Fruit fly (Drosophila melanogaster): Measurements from ENCODE around the gene Cyp4d20.
A peak's percentile ranks its signal among the peaks of the same experiment; 100 is the strongest.

The Cyp4d20 gene

DNA sequence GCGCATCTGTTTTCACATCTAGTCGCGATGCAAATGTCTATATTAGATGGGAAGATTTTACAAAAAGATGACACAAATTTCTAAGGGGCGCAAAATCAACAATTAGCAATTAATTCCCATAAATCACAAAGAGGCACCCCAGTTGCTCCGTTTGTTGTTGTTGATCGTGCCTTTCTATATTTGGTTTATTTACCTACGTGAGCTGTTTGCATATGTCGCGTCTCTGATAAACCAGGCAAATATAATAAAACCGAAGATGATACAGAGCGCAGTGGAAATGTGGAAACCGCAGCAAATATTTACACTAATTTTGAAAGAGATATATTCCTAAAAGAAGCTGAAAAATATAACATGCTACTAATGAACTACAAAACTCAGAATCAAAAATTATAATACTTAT is 11.2 kb upstream of the Cyp4d20 start:
- TF ChIP-seq CG7045 (GFP tag; optimal IDR thresholded peaks at IDR 0.05): peak; percentile 80
- no peak for TF ChIP-seq Clk (GFP tag; optimal IDR thresholded peaks at IDR 0.05)
- TF ChIP-seq Crg-1 (GFP tag; optimal IDR thresholded peaks at IDR 0.05): no peak
- TF ChIP-seq CG7101 (tag; optimal IDR thresholded peaks at IDR 0.05): no peak
- TF ChIP-seq CG33017 (tag; optimal IDR thresholded peaks at IDR 0.05): no peak
- no peak for TF ChIP-seq tj (GFP tag; optimal IDR thresholded peaks at IDR 0.05)
- TF ChIP-seq kay (GFP tag; ENCODE audit: borderline replicate concordance): peak; percentile 72
- TF ChIP-seq pad (GFP tag; optimal IDR thresholded peaks at IDR 0.05): no peak
- no peak for TF ChIP-seq CG1620 (GFP tag; optimal IDR thresholded peaks at IDR 0.05)
- TF ChIP-seq Mnt (GFP tag; optimal IDR thresholded peaks at IDR 0.05): no peak
- no peak for TF ChIP-seq CG11617 (GFP tag; optimal IDR thresholded peaks at IDR 0.05)
- TF ChIP-seq CG12768 (GFP tag; optimal IDR thresholded peaks at IDR 0.05): peak; percentile 11

DNA sequence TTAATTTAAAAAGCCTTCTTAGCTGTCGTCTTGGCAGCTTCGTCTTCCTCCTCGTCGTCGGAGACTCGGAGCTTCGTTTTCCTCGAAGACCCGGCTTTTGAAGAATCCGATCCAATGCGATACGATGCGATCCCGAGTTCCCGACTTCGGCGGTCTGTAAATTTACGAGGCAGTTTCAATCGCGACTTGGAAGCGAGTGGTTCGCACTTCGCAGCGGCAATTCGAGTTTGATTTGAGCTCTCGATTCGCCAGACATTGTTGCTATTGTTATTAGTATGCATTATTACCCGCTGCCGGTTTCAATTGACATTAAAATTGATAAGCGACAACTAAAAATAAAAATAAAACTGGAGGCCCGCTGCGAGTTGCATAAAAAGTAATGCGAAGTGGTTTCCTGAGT is 10.4 kb upstream of the Cyp4d20 start, which contains the start of gene CG1146:
CG1146 (plus strand) TSS at position 171 of the 400 bp plus-strand sequence.
- TF ChIP-seq toe (GFP tag; optimal IDR thresholded peaks at IDR 0.05): no peak
- peak; percentile 7 for TF ChIP-seq CG12768 (GFP tag; optimal IDR thresholded peaks at IDR 0.05)
- TF ChIP-seq Clk (GFP tag; optimal IDR thresholded peaks at IDR 0.05): no peak
- TF ChIP-seq Crg-1 (GFP tag; optimal IDR thresholded peaks at IDR 0.05): no peak
- no peak for TF ChIP-seq cnc (optimal IDR thresholded peaks at IDR 0.05)

DNA sequence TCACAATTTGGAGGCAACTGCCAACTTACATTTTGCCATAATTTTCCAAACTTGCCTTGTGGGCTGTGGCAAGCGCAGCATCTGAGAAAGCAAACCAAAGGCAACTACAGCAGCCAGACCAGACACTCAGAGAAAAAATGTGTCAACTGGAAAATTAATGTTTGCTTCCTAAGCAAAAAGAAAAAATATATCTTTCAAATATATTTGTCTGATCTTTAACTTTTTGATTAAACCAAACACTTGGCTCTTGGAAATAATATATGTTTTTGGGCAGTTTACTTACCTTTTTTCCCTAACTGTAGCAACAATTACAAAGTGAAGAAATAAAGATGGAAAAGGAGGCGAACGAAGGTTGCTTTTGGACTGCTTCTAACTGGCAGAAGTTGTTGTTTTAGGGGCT is 9.0 kb upstream of the Cyp4d20 start:
- no peak for TF ChIP-seq kay (GFP tag; ENCODE audit: borderline replicate concordance)
- no peak for TF ChIP-seq CG12768 (GFP tag; optimal IDR thresholded peaks at IDR 0.05)
- TF ChIP-seq CG7045 (GFP tag; optimal IDR thresholded peaks at IDR 0.05): no peak
- no peak for TF ChIP-seq Clk (GFP tag; optimal IDR thresholded peaks at IDR 0.05)
- TF ChIP-seq CG7101 (tag; optimal IDR thresholded peaks at IDR 0.05): no peak
- no peak for TF ChIP-seq CG1620 (GFP tag; optimal IDR thresholded peaks at IDR 0.05)
- no peak for TF ChIP-seq CG33017 (tag; optimal IDR thresholded peaks at IDR 0.05)
- TF ChIP-seq CG11617 (GFP tag; optimal IDR thresholded peaks at IDR 0.05): no peak
- no peak for TF ChIP-seq pad (GFP tag; optimal IDR thresholded peaks at IDR 0.05)
- TF ChIP-seq toe (GFP tag; optimal IDR thresholded peaks at IDR 0.05): no peak
- TF ChIP-seq cic (GFP tag; optimal IDR thresholded peaks at IDR 0.05): no peak
- TF ChIP-seq Hr96 (GFP tag; optimal IDR thresholded peaks at IDR 0.05): no peak
- no peak for TF ChIP-seq CG14711 (tag; optimal IDR thresholded peaks at IDR 0.05)
- TF ChIP-seq tj (GFP tag; optimal IDR thresholded peaks at IDR 0.05): no peak
- TF ChIP-seq Crg-1 (GFP tag; optimal IDR thresholded peaks at IDR 0.05): no peak
- TF ChIP-seq ovo (GFP tag; optimal IDR thresholded peaks at IDR 0.05): no peak

DNA sequence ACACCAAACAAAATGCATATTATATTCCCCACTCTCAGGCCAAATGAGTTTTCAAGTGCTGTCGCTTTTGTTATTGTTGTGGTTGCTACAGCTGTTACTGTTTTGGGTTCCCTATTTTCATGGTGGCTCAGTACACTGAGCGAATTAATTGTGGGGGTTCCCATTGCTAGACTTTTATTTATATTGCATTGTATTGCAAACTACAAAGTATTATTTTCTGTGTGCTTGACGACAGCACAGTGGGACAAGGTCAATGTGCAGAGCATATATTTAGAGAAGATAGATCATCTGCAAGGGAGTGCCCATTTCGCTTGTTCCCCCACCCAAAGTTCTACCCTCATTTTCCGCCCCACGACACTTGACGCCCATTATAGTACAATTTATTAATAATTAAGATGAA is 8.2 kb upstream of the Cyp4d20 start:
- TF ChIP-seq Crg-1 (GFP tag; optimal IDR thresholded peaks at IDR 0.05) (no peak), pad (GFP tag; optimal IDR thresholded peaks at IDR 0.05) (no peak), Clk (GFP tag; optimal IDR thresholded peaks at IDR 0.05) (no peak), ovo (GFP tag; optimal IDR thresholded peaks at IDR 0.05) (no peak), CG7101 (tag; optimal IDR thresholded peaks at IDR 0.05) (no peak), tj (GFP tag; optimal IDR thresholded peaks at IDR 0.05) (no peak), bab1 (GFP tag; optimal IDR thresholded peaks at IDR 0.05) (no peak), toe (GFP tag; optimal IDR thresholded peaks at IDR 0.05) (no peak), Mnt (GFP tag; optimal IDR thresholded peaks at IDR 0.05) (no peak), CG14711 (tag; optimal IDR thresholded peaks at IDR 0.05) (no peak), CG12768 (GFP tag; optimal IDR thresholded peaks at IDR 0.05) (no peak), CG1620 (GFP tag; optimal IDR thresholded peaks at IDR 0.05) (no peak), cnc (optimal IDR thresholded peaks at IDR 0.05) (no peak), Hr96 (GFP tag; optimal IDR thresholded peaks at IDR 0.05) (no peak), CG11617 (GFP tag; optimal IDR thresholded peaks at IDR 0.05) (no peak), CG33017 (tag; optimal IDR thresholded peaks at IDR 0.05) (no peak), kay (GFP tag; ENCODE audit: borderline replicate concordance) (no peak), cic (GFP tag; optimal IDR thresholded peaks at IDR 0.05) (no peak), CG5204 (GFP tag; optimal IDR thresholded peaks at IDR 0.05) (no peak)

DNA sequence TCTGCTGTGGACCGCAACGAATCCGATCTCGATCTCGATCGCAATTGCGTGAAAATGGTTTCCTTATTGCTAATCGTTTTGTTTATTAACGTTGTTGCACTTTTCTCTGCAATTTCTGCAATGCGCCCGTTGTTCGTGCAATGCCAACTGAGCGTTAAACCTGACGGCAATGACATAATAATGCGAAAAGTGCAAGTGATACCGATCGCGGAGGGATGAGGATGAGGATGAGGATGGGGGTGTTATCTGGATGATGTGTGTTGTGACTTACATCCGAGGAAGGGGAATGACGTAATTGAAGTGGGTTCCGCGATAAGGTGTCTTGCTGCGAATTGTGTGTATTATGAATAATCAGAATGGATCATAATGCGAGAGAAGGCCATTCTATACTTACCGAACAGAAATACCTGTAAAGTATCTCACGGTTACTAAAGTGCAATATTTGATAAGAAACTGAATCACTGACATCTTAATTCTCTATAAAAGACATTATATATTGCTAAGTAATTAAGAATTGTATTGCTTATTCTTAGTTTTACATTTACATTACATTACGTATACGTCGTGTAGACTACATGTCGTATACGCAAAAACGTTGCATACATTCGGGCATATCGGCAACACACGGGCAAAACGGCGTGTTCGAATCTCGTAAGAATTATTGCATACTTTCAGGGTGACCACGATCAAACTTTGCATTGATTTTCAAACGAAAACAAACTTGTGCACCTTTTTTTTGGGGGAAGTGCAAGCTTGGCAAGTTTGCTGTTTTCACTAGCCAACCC is 7.3 kb upstream of the Cyp4d20 start:
- TF ChIP-seq CG7045 (GFP tag; optimal IDR thresholded peaks at IDR 0.05): no peak
- no peak for TF ChIP-seq kay (GFP tag; ENCODE audit: borderline replicate concordance)
- peak; percentile 47 for TF ChIP-seq bab1 (GFP tag; optimal IDR thresholded peaks at IDR 0.05)
- no peak for TF ChIP-seq cnc (optimal IDR thresholded peaks at IDR 0.05)

DNA sequence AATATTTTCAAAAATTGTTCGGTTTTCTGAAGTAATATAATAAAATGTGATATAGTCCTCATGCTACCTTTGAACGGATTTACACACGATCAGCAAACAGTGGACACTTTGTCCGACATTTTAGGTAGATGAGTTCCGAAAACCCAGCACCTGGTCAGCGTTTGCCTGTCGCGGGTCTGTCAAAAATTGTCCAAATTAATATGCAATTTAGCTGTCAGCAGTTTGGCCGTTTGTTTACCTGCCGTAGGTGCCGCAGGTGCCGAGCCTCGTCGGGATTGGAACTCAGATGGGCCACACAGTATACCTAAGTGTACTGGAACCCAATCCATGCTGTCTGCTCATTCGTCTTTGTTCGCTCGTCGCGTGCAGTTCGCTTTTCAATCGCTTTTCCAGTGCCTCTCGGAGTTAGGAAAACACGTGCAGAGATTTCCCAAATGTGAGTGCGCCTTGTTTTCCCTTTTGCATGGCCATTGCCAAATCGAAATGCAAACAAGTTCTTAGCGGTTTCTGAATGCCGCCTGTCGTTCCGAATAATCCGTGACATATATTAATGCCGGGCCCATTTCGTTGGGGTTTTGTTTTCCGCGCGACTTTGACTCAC is 4.8 kb upstream of the Cyp4d20 start:
- TF ChIP-seq tj (GFP tag; optimal IDR thresholded peaks at IDR 0.05) (peak; percentile 81), Crg-1 (GFP tag; optimal IDR thresholded peaks at IDR 0.05) (no peak)

DNA sequence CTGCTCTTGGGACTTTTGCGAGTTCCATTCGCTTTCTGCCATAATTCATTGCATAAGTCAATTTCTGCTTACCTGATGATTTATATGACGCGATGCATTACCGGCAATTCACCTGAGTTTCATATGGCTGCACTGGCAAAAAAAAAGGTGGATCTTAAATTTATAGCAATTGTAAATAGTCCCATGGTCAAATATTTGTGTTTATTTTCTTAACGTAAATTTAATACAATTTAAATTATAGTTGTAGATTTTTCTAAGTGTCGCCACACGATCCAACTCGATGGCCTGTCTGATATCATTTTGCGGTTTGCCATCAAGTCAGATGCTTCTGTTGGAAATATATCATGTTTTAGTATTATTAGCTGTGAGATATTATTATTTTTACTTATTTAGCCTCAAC is 3.2 kb upstream of the Cyp4d20 start:
- TF ChIP-seq pad (GFP tag; optimal IDR thresholded peaks at IDR 0.05) (no peak), toe (GFP tag; optimal IDR thresholded peaks at IDR 0.05) (no peak), CG1620 (GFP tag; optimal IDR thresholded peaks at IDR 0.05) (no peak), Mnt (GFP tag; optimal IDR thresholded peaks at IDR 0.05) (no peak), Crg-1 (GFP tag; optimal IDR thresholded peaks at IDR 0.05) (no peak), CG33017 (tag; optimal IDR thresholded peaks at IDR 0.05) (no peak), CG7101 (tag; optimal IDR thresholded peaks at IDR 0.05) (peak; percentile 45), Hr96 (GFP tag; optimal IDR thresholded peaks at IDR 0.05) (no peak), cnc (optimal IDR thresholded peaks at IDR 0.05) (no peak), CG11617 (GFP tag; optimal IDR thresholded peaks at IDR 0.05) (no peak), cic (GFP tag; optimal IDR thresholded peaks at IDR 0.05) (no peak), Clk (GFP tag; optimal IDR thresholded peaks at IDR 0.05) (no peak), kay (GFP tag; ENCODE audit: borderline replicate concordance) (no peak), CG12768 (GFP tag; optimal IDR thresholded peaks at IDR 0.05) (no peak), CG14711 (tag; optimal IDR thresholded peaks at IDR 0.05) (peak; percentile 57), ovo (GFP tag; optimal IDR thresholded peaks at IDR 0.05) (no peak), tj (GFP tag; optimal IDR thresholded peaks at IDR 0.05) (peak; percentile 98), CG7045 (GFP tag; optimal IDR thresholded peaks at IDR 0.05) (no peak), CG5204 (GFP tag; optimal IDR thresholded peaks at IDR 0.05) (no peak), bab1 (GFP tag; optimal IDR thresholded peaks at IDR 0.05) (peak; percentile 61)

All from whole organism, adult.